Fruit fly (Drosophila melanogaster): ENCODE measurements around the gene 5-HT2A.

The 5-HT2A gene

DNA sequence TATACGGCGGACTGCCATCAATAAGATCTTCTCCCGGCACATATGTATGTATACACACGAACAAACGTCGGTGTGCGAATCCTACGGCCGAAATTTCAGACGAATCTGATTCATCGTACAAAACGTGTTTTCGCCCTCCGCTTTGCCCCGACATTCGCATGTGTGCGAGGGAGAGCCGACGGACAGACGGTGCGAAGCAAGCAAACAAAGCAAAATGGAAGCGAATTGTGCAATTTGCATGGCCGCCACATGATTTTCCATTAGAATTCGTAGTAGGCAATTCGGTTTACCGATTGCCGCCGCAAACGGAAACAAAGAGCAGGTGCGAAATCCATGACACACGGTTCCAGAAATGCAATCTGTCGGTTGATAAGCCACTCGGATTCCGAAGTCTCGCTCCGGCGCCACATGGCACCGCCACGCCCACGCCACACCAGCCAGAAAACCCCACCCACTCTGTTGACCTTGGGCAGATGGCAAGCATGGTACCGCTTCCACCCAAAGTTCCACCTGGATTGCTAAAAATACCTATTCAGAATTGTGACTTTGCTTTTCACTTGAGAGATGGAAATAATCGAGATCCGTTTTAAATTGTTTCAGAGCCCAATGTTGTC lies 37.3 kb downstream of the 5-HT2A start (continued):
- TF ChIP-seq Pdp1 (GFP tag; optimal IDR thresholded peaks at IDR 0.05) (peak in 1 of 2 experiments; percentile 75), CG14965 (GFP tag; optimal IDR thresholded peaks at IDR 0.05; ENCODE audit: borderline replicate concordance) (no peak), oc (tag; optimal IDR thresholded peaks at IDR 0.05) (no peak), MBD-R2 (GFP tag; IDR thresholded peaks at IDR 0.05) (no peak)

dm6 chr3R:4654557-4655273 lies 42.0 kb downstream of the 5-HT2A start, which contains the start of gene spartin:
Gene spartin (plus strand): TSS chr3R:4654800.
- peak; percentile 11 for TF ChIP-seq CG5245 (GFP tag; optimal IDR thresholded peaks at IDR 0.05)
- no peak for TF ChIP-seq fd64A (GFP tag; optimal IDR thresholded peaks at IDR 0.05)
- TF ChIP-seq Pdp1 (GFP tag; optimal IDR thresholded peaks at IDR 0.05) = peak in 1 of 2 experiments; percentile 26
- peak; percentile 10 for TF ChIP-seq CG14710 (tag; optimal IDR thresholded peaks at IDR 0.05)
- TF ChIP-seq chm (GFP tag; IDR thresholded peaks at IDR 0.05) = no peak
- TF ChIP-seq CG33213 (GFP tag; optimal IDR thresholded peaks at IDR 0.05) = peak; percentile 23
- TF ChIP-seq bbx (GFP tag; IDR thresholded peaks at IDR 0.05; ENCODE audit: partially characterized antibody) = peak; percentile 36; the same call in 1 of the 2 replicates
- TF ChIP-seq Oli (tag; optimal IDR thresholded peaks at IDR 0.05) = no peak
- TF ChIP-seq croc (GFP tag; conservative IDR thresholded peaks at IDR 0.05) = no peak
- TF ChIP-seq Xrp1 (GFP tag; IDR thresholded peaks at IDR 0.05) = peak; percentile 24; the same call in 1 of the 2 replicates
- peak; percentile 55 for TF ChIP-seq tin (GFP tag; optimal IDR thresholded peaks at IDR 0.05)
- 0 out of 2 replicates have a peak, but pooled peaks have one; percentile 22 for TF ChIP-seq hbn (GFP tag; IDR thresholded peaks at IDR 0.05; ENCODE audit: partially characterized antibody)
- no peak for TF ChIP-seq hkb (optimal IDR thresholded peaks at IDR 0.05)
- peak; percentile 30; the same call in 1 of the 2 replicates for TF ChIP-seq hkb (GFP tag; IDR thresholded peaks at IDR 0.05)
- peak; percentile 2 for TF ChIP-seq zen (tag; optimal IDR thresholded peaks at IDR 0.05)
- no peak for TF ChIP-seq CG17568 (GFP tag; optimal IDR thresholded peaks at IDR 0.05)
- TF ChIP-seq jigr1 (GFP tag; IDR thresholded peaks at IDR 0.05) = no peak
- TF ChIP-seq CG10654 (GFP tag; optimal IDR thresholded peaks at IDR 0.05) = peak; percentile 3
- no peak for TF ChIP-seq sqz (GFP tag; optimal IDR thresholded peaks at IDR 0.05)
- no peak for TF ChIP-seq CG7786 (GFP tag; optimal IDR thresholded peaks at IDR 0.05)
- no peak for TF ChIP-seq gce (GFP tag; IDR thresholded peaks at IDR 0.05)
- TF ChIP-seq Chrac-16 (GFP tag; optimal IDR thresholded peaks at IDR 0.05) = peak; percentile 12
- TF ChIP-seq CG1792 (GFP tag; optimal IDR thresholded peaks at IDR 0.05) = peak; percentile 95
- peak; percentile 58 for TF ChIP-seq CG2120 (GFP tag; optimal IDR thresholded peaks at IDR 0.05)
- TF ChIP-seq CG17829 (tag; optimal IDR thresholded peaks at IDR 0.05) = peak; percentile 16
- no peak for TF ChIP-seq B-H1 (GFP tag; IDR thresholded peaks at IDR 0.05)
- no peak for TF ChIP-seq CG11456 (GFP tag; IDR thresholded peaks at IDR 0.05)
- TF ChIP-seq CG5953 (GFP tag; IDR thresholded peaks at IDR 0.05) = 0 out of 2 replicates have a peak, but pooled peaks have one; percentile 14
- peak; percentile 54 for TF ChIP-seq YL-1 (GFP tag; optimal IDR thresholded peaks at IDR 0.05)
- peak; percentile 36 for TF ChIP-seq trem (tag; optimal IDR thresholded peaks at IDR 0.05)
- peak; percentile 4 for TF ChIP-seq CG10267 (tag; optimal IDR thresholded peaks at IDR 0.05)
- peak; percentile 12 for TF ChIP-seq CG30020 (tag; optimal IDR thresholded peaks at IDR 0.05)
- TF ChIP-seq pzg (GFP tag; optimal IDR thresholded peaks at IDR 0.05) = peak; percentile 58
- no peak for TF ChIP-seq CG8765 (GFP tag; IDR thresholded peaks at IDR 0.05)
- no peak for TF ChIP-seq bcd (GFP tag; optimal IDR thresholded peaks at IDR 0.05)
- TF ChIP-seq CG2116 (GFP tag; optimal IDR thresholded peaks at IDR 0.05) = peak; percentile 32
- no peak for TF ChIP-seq Spps (tag; optimal IDR thresholded peaks at IDR 0.05)
- peak; percentile 35; the same call in 1 of the 2 replicates for TF ChIP-seq unc-4 (GFP tag; IDR thresholded peaks at IDR 0.05; ENCODE audit: partially characterized antibody)
- TF ChIP-seq ERR (GFP tag; optimal IDR thresholded peaks at IDR 0.05) = no peak
- peak; percentile 58 for TF ChIP-seq gro (GFP tag; optimal IDR thresholded peaks at IDR 0.05)
- peak; percentile 26 for TF ChIP-seq Hsf (GFP tag; optimal IDR thresholded peaks at IDR 0.05)
- no peak for TF ChIP-seq wdn (GFP tag; IDR thresholded peaks at IDR 0.05)
- TF ChIP-seq grau (tag; optimal IDR thresholded peaks at IDR 0.05) = peak; percentile 23
- no peak for TF ChIP-seq zfh1 (GFP tag; IDR thresholded peaks at IDR 0.05)
